Worm (Caenorhabditis elegans) whole organism, mixed stage, embryonic: ENCODE data around the gene try-11.

Source experiments
- M03D4.4 ChIP-seq: sonication (generic microtip); optimal IDR thresholded peaks from 2 replicates; lab custom pipeline; 2017; ENCODE audit warnings: mild to moderate bottlenecking, missing genetic modification characterization, missing compliant biosample characterization
- bed-3 ChIP-seq: fragments of 200-800 bp; sonication (Bioruptor generic); optimal IDR thresholded peaks from 3 replicates; lab custom pipeline; 2018; ENCODE audit warnings: mild to moderate bottlenecking, missing genetic modification characterization, moderate library complexity, missing compliant biosample characterization
- blmp-1 ChIP-seq: fragments of 150-350 bp; optimal IDR thresholded peaks from 2 replicates; lab custom pipeline; 2014; ENCODE audit warnings: missing biosample characterization, missing genetic modification characterization
- ceh-39 ChIP-seq: fragments of 150-350 bp; optimal IDR thresholded peaks from 2 replicates; lab custom pipeline; 2014; ENCODE audit warnings: missing biosample characterization, missing genetic modification characterization
- ceh-43 ChIP-seq: fragments of 200-800 bp; sonication (Bioruptor generic); optimal IDR thresholded peaks from 2 replicates; lab custom pipeline; 2018; ENCODE audit warnings: mild to moderate bottlenecking, missing genetic modification characterization, moderate library complexity, missing compliant biosample characterization
- ceh-83 ChIP-seq: fragments of 200-800 bp; sonication (Bioruptor generic); optimal IDR thresholded peaks from 2 replicates; lab custom pipeline; 2018; ENCODE audit warnings: mild to moderate bottlenecking, missing genetic modification characterization, missing compliant biosample characterization
- cnd-1 ChIP-seq: fragments of 200-800 bp; sonication (Bioruptor generic); optimal IDR thresholded peaks from 2 replicates; lab custom pipeline; 2018; ENCODE audit warnings: mild to moderate bottlenecking, missing genetic modification characterization, missing compliant biosample characterization
- elt-3 ChIP-seq: fragments of 150-350 bp; optimal IDR thresholded peaks from 2 replicates; lab custom pipeline; 2014; ENCODE audit warnings: missing biosample characterization, missing genetic modification characterization
- flh-1 ChIP-seq: fragments of 200-800 bp; sonication (Bioruptor generic); optimal IDR thresholded peaks from 2 replicates; lab custom pipeline; 2018; ENCODE audit warnings: mild to moderate bottlenecking, missing genetic modification characterization, moderate library complexity, missing compliant biosample characterization
- ham-2 ChIP-seq: fragments of 200-800 bp; sonication (Bioruptor generic); optimal IDR thresholded peaks from 2 replicates; lab custom pipeline; 2018; ENCODE audit warnings: mild to moderate bottlenecking, missing genetic modification characterization, missing compliant biosample characterization
- hlh-1 ChIP-seq: fragments of 150-350 bp; optimal IDR thresholded peaks from 2 replicates; lab custom pipeline; 2014; ENCODE audit warnings: missing biosample characterization, missing genetic modification reagents, missing genetic modification characterization
- lin-13 ChIP-seq: fragments of 150-350 bp; optimal IDR thresholded peaks from 2 replicates; lab custom pipeline; 2014; ENCODE audit warnings: missing biosample characterization, missing genetic modification characterization
- lin-32 ChIP-seq: fragments of 200-800 bp; sonication (Bioruptor generic); optimal IDR thresholded peaks from 2 replicates; lab custom pipeline; 2018; ENCODE audit warnings: mild to moderate bottlenecking, missing genetic modification characterization, missing compliant biosample characterization
- lsy-2 ChIP-seq: fragments of 150-350 bp; optimal IDR thresholded peaks from 2 replicates; lab custom pipeline; 2014; ENCODE audit warnings: missing biosample characterization, missing genetic modification characterization
- mab-5 ChIP-seq: fragments of 150-350 bp; optimal IDR thresholded peaks from 2 replicates; lab custom pipeline; 2014; ENCODE audit warnings: missing biosample characterization, missing genetic modification characterization
- mep-1 ChIP-seq: fragments of 150-350 bp; optimal IDR thresholded peaks from 2 replicates; lab custom pipeline; 2017; ENCODE audit warnings: missing biosample characterization, missing genetic modification reagents, missing genetic modification characterization, inconsistent platforms
- nhr-12 ChIP-seq: fragments of 150-350 bp; optimal IDR thresholded peaks from 2 replicates; lab custom pipeline; 2014; ENCODE audit warnings: missing biosample characterization, missing genetic modification characterization
- nhr-237 ChIP-seq: fragments of 150-350 bp; optimal IDR thresholded peaks from 2 replicates; lab custom pipeline; 2014; ENCODE audit warnings: missing biosample characterization, missing genetic modification characterization
- nhr-28 ChIP-seq: fragments of 150-350 bp; optimal IDR thresholded peaks from 2 replicates; lab custom pipeline; 2014; ENCODE audit warnings: missing biosample characterization, missing genetic modification characterization
- nhr-76 ChIP-seq: sonication (generic microtip); optimal IDR thresholded peaks from 2 replicates; lab custom pipeline; 2017; ENCODE audit warnings: missing biosample characterization, missing genetic modification characterization
- pha-4 ChIP-seq: fragments of 150-350 bp; optimal IDR thresholded peaks from 2 replicates; lab custom pipeline; 2018; ENCODE audit warnings: missing biosample characterization, missing genetic modification reagents, missing genetic modification characterization
- snpc-4 ChIP-seq: fragments of 150-350 bp; optimal IDR thresholded peaks from 2 replicates; lab custom pipeline; 2014; ENCODE audit warnings: missing biosample characterization, missing genetic modification characterization
- tbx-8 ChIP-seq: fragments of 200-800 bp; sonication (Bioruptor generic); optimal IDR thresholded peaks from 2 replicates; lab custom pipeline; 2018; ENCODE audit warnings: mild to moderate bottlenecking, missing genetic modification characterization, moderate library complexity, missing compliant biosample characterization
- unc-120 ChIP-seq: sonication (generic microtip); optimal IDR thresholded peaks from 2 replicates; lab custom pipeline; 2017; ENCODE audit warnings: missing genetic modification characterization, missing compliant biosample characterization; ENCODE audit not compliant: poor library complexity, severe bottlenecking
- unc-39 ChIP-seq: fragments of 150-350 bp; optimal IDR thresholded peaks from 2 replicates; lab custom pipeline; 2014; ENCODE audit warnings: missing biosample characterization, missing genetic modification characterization
- unc-62 ChIP-seq: fragments of 150-350 bp; optimal IDR thresholded peaks from 2 replicates; lab custom pipeline; 2014; ENCODE audit warnings: missing biosample characterization, missing genetic modification reagents, missing genetic modification characterization
- zip-8 ChIP-seq: fragments of 150-350 bp; optimal IDR thresholded peaks from 2 replicates; lab custom pipeline; 2014; ENCODE audit warnings: missing biosample characterization, missing genetic modification characterization
- ztf-11 ChIP-seq: fragments of 150-350 bp; optimal IDR thresholded peaks from 2 replicates; lab custom pipeline; 2014; ENCODE audit warnings: missing biosample characterization, missing genetic modification characterization

The try-11 gene

DNA sequence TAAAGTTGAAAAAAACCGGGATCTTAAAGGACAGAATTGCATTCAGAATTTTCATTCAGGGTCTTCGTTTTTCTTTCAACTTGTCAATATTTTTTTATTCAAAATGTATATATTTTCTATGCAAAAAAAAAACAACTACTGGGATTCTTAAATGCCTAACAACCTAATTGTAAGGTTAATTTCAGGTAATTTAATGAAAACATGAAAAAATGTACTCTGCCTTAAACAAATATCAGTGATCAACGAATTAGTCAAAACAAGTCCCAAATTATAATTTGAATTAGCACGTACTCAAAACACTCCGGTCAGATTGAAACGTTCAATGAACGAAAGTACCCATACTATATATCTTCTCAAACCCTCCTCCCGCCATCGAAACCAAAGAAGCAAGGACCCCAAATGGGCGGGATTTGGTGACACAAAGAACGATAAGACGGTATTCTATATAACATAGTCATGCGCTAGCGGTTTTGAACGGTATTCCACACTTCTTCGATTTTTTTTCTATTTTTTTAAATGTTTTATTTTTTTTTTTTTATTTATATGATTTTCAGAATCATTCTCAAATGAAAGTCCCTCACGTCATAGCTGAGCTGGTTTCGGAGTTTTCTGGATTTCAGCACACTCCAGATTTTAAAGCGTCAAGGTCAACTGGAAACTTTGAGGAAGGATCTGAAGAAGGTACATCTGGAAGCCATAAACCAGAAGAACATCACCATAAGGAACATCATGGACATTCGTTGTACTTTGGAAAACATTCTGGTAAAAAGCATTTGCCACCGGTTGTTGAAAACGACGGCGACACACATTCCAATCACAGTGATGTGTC lies 15.9 kb upstream of the try-11 start, which contains the start of the genes ddo-2 and F25E5.8:
Gene ddo-2, minus strand, starts transcription at position 330 of the 829 bp plus-strand sequence.
Gene F25E5.8, plus strand, starts transcription at position 555 of the 829 bp plus-strand sequence.
- no peak for TF ChIP-seq nhr-76 (tag; lab: Kevin White, UChicago)
- TF ChIP-seq zip-8 (tag; lab: Kevin White, UChicago): no peak
- TF ChIP-seq ceh-39 (tag; lab: Kevin White, UChicago): no peak
- no peak for TF ChIP-seq unc-62 (GFP tag; lab: Kevin White, UChicago)
- TF ChIP-seq ceh-83 (GFP tag; lab: Kevin White, UChicago): no peak
- no peak for TF ChIP-seq nhr-12 (tag; lab: Kevin White, UChicago)
- no peak for TF ChIP-seq nhr-28 (tag; lab: Kevin White, UChicago)
- no peak for TF ChIP-seq nhr-237 (tag; lab: Kevin White, UChicago)
- TF ChIP-seq lin-13: no peak
- no peak for TF ChIP-seq elt-3 (tag; lab: Kevin White, UChicago)
- no peak for TF ChIP-seq cnd-1
- no peak for TF ChIP-seq unc-39 (tag; lab: Kevin White, UChicago)
- TF ChIP-seq lin-32 (GFP tag; lab: Kevin White, UChicago): no peak
- no peak for TF ChIP-seq lsy-2 (tag; lab: Kevin White, UChicago)

- TF ChIP-seq blmp-1 (tag; lab: Kevin White, UChicago) (no peak), ham-2 (GFP tag; lab: Kevin White, UChicago) (no peak), pha-4 (tag; lab: Kevin White, UChicago) (no peak), ceh-83 (GFP tag; lab: Kevin White, UChicago) (no peak), flh-1 (GFP tag; lab: Kevin White, UChicago) (no peak), bed-3 (GFP tag; lab: Kevin White, UChicago) (no peak)
- TF ChIP-seq, all 35 proteins: peak for 0
Measured at ce11 chrV:7436509-7436908, 15.0 kb upstream of the try-11 start.

DNA sequence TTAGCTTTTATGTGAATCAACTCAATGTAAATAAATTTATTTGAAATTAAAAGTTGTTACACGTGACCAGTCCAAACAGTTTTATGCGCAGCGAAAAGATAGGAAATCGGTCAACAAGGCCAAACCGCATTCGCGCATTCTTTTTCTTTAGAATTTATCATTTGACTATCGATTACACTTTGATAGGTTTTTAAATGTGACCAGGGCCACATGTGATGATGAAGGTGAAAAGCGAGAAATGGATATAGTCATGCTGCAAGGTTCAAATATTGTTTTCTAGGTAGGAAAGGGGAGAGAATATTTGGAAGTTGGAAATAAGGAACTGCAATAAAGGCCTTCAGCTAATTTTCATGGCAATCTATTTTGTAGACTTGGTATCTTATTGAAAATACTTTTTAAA lies 14.6 kb upstream of the try-11 start:
- TF ChIP-seq ceh-43 (GFP tag; lab: Kevin White, UChicago) (no peak), hlh-1 (tag; lab: Kevin White, UChicago) (no peak), nhr-12 (tag; lab: Kevin White, UChicago) (no peak), bed-3 (GFP tag; lab: Kevin White, UChicago) (no peak), mab-5 (tag; lab: Kevin White, UChicago) (no peak), flh-1 (GFP tag; lab: Kevin White, UChicago) (no peak), lin-32 (GFP tag; lab: Kevin White, UChicago) (no peak), cnd-1 (no peak), unc-120 (tag; lab: Kevin White, UChicago) (no peak), unc-39 (tag; lab: Kevin White, UChicago) (no peak), nhr-76 (tag; lab: Kevin White, UChicago) (no peak), blmp-1 (tag; lab: Kevin White, UChicago) (no peak), ham-2 (GFP tag; lab: Kevin White, UChicago) (no peak), ztf-11 (no peak)

DNA sequence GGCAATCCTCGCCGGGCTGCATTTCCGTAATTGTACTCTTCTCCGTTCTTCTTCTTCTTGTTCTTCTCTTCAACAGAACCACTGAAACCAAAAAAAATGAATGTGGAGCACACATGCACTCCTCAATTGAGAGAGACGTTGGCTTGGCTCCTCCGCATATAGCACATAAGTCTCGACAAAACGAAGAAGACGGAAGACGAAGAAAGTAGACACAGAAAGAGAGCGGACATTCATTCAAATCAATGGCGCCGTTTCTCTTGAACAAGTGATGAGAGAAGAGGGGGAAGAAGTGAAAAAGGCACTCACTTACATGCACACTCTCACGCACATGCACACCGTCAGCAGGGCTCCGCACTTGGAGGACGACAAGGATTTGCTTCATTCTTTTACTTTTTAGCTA lies 14.0 kb upstream of the try-11 start, which contains the start of gene F25E5.9:
Gene F25E5.9, minus strand, starts transcription at position 382 of the 400 bp plus-strand sequence.
- TF ChIP-seq nhr-237 (tag; lab: Kevin White, UChicago): no peak
- TF ChIP-seq tbx-8 (GFP tag; lab: Kevin White, UChicago): no peak
- no peak for TF ChIP-seq cnd-1
- TF ChIP-seq ceh-83 (GFP tag; lab: Kevin White, UChicago): no peak

- no peak for TF ChIP-seq ztf-11
Measured at ce11 chrV:7437985-7438384, 13.5 kb upstream of the try-11 start, which contains the start of gene F25E5.16. TSS of gene F25E5.16 (plus strand) at chrV:7438285.

- TF ChIP-seq hlh-1 (tag; lab: Kevin White, UChicago) (no peak), nhr-12 (tag; lab: Kevin White, UChicago) (no peak), bed-3 (GFP tag; lab: Kevin White, UChicago) (no peak), M03D4.4 (tag; lab: Kevin White, UChicago) (no peak), ceh-39 (tag; lab: Kevin White, UChicago) (no peak), tbx-8 (GFP tag; lab: Kevin White, UChicago) (no peak), snpc-4 (no peak), unc-39 (tag; lab: Kevin White, UChicago) (no peak), ceh-43 (GFP tag; lab: Kevin White, UChicago) (no peak), mep-1 (tag; lab: Kevin White, UChicago) (no peak)
Measured at ce11 chrV:7439807-7440206, 11.7 kb upstream of the try-11 start, which contains the start of gene try-13. TSS of gene try-13 (plus strand) at chrV:7440107.
